Worm (Caenorhabditis elegans): ENCODE measurements around the gene F48G7.5.

The F48G7.5 gene

DNA sequence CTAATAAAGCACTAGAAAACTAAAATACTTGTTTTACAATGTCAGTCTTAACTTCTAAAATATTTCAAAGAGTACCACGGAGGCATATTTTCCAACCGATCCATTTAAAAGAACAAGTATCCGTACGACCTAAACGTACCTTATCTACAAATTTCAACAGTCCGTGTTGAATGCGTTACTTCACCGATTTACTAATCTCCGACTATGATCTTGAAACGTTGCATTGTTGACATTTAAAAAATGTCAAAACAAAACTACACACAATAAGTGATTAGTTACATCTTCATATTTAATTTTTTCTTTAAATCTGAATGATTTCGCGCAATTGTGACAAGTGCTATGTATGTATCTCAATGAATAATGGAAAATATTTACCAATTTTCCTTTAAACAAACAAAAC lies 24.9 kb downstream of the F48G7.5 start:
- TF ChIP-seq ceh-36 (tag; optimal IDR thresholded peaks at IDR 0.05) (no peak), tbx-37 (GFP tag; conservative IDR thresholded peaks at IDR 0.05) (no peak), hmbx-1 (tag; optimal IDR thresholded peaks at IDR 0.05) (no peak), scrt-1 (GFP tag; IDR thresholded peaks at IDR 0.05) (no peak), F13C5.2 (tag; optimal IDR thresholded peaks at IDR 0.05) (no peak), sea-1 (GFP tag; conservative IDR thresholded peaks at IDR 0.05) (no peak), tbx-11 (GFP tag; IDR thresholded peaks at IDR 0.05) (no peak), ceh-13 (GFP tag; optimal IDR thresholded peaks at IDR 0.05) (no peak), flt-1 (GFP tag; IDR thresholded peaks at IDR 0.05) (no peak), tra-4 (tag; optimal IDR thresholded peaks at IDR 0.05) (no peak), hmg-4 (GFP tag; optimal IDR thresholded peaks at IDR 0.05) (no peak), ets-7 (tag; optimal IDR thresholded peaks at IDR 0.05) (no peak), aly-1 (tag; optimal IDR thresholded peaks at IDR 0.05) (no peak), B0310.2 (tag; optimal IDR thresholded peaks at IDR 0.05) (no peak), hnd-1 (tag; optimal IDR thresholded peaks at IDR 0.05) (no peak), pes-1 (GFP tag; IDR thresholded peaks at IDR 0.05) (no peak)

DNA sequence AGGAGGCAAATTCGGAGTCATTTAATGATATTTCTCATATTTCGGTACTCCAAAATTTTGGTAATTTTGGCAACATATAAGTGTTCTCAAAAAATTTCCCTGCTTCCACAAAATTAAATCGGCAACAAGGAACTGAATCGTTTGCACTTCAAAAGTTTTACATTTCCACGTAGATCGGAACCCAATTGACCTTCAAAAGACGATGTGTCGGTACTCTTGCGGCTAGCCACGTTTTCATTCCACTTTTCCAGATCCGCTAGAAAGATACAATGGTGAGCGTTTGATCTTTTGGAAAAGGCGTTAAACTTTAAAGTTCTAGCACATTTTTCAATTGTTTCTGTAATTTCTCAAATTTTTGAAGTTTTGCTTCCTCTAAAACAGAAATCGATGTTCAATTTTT lies 25.8 kb downstream of the F48G7.5 start:
- TF ChIP-seq B0310.2 (tag; optimal IDR thresholded peaks at IDR 0.05) = no peak
- no peak for TF ChIP-seq tbx-11 (GFP tag; IDR thresholded peaks at IDR 0.05)
- no peak for TF ChIP-seq aly-1 (tag; optimal IDR thresholded peaks at IDR 0.05)
- no peak for TF ChIP-seq ceh-13 (GFP tag; optimal IDR thresholded peaks at IDR 0.05)
- TF ChIP-seq tra-4 (tag; optimal IDR thresholded peaks at IDR 0.05) = no peak
- no peak for TF ChIP-seq scrt-1 (GFP tag; IDR thresholded peaks at IDR 0.05)
- TF ChIP-seq hnd-1 (tag; optimal IDR thresholded peaks at IDR 0.05) = no peak
- TF ChIP-seq ceh-36 (tag; optimal IDR thresholded peaks at IDR 0.05) = no peak
- TF ChIP-seq F13C5.2 (tag; optimal IDR thresholded peaks at IDR 0.05) = no peak
- no peak for TF ChIP-seq hmg-4 (GFP tag; optimal IDR thresholded peaks at IDR 0.05)
- TF ChIP-seq sea-1 (GFP tag; conservative IDR thresholded peaks at IDR 0.05) = no peak
- TF ChIP-seq tbx-37 (GFP tag; conservative IDR thresholded peaks at IDR 0.05) = no peak
- TF ChIP-seq flt-1 (GFP tag; IDR thresholded peaks at IDR 0.05) = no peak
- no peak for TF ChIP-seq ama-1 (optimal IDR thresholded peaks at IDR 0.05)
- no peak for TF ChIP-seq hmbx-1 (tag; optimal IDR thresholded peaks at IDR 0.05)
- TF ChIP-seq ets-7 (tag; optimal IDR thresholded peaks at IDR 0.05) = no peak
- no peak for TF ChIP-seq pes-1 (GFP tag; IDR thresholded peaks at IDR 0.05)

DNA sequence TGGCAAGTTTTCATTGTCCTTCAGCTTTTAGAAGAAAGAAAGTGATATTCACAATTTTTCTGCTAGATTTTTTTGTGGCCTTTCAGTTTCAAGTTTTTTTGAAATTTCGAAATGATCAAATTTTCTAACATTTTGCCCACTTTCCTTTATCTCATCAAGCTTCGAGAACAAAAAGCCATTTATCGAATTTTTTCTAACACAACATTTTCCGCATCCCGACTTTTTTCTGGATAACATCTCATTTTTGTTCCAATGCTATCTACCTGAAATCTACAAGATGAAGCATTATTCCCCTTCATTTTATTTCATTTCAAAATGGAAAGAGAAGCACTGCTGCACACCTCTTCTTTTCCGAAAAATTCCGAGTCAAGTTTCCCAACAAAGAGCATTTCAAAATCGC lies 29.8 kb downstream of the F48G7.5 start, which contains the start of gene ZK488.5:
TSS of gene ZK488.5 (plus strand) at position 301 of the 400 bp plus-strand sequence.
- TF ChIP-seq sea-1 (GFP tag; conservative IDR thresholded peaks at IDR 0.05) (no peak), hmbx-1 (tag; optimal IDR thresholded peaks at IDR 0.05) (no peak), hnd-1 (tag; optimal IDR thresholded peaks at IDR 0.05) (no peak)

DNA sequence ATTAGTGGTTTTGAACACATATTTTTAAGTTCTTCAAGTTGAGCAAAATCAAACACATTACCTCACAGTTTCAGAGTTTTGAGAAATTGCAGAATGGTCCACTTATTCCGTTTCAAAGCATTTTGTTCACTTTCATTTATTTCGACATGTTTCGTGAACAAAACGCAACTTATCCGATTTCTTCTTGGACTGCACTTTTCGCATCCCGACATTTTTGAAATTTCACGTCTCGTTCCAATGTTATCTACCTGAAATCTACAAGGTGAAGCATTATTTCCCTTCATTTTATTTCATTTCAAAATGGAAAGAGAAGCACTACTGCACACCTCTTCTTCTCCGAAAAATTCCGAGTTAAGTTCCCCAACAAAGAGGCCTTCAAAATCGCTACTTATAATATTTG lies 32.6 kb downstream of the F48G7.5 start, which contains the start of gene ZK488.6:
TSS of gene ZK488.6 (plus strand) at position 301 of the 400 bp plus-strand sequence.
- TF ChIP-seq scrt-1 (GFP tag; IDR thresholded peaks at IDR 0.05) = no peak
- no peak for TF ChIP-seq ceh-36 (tag; optimal IDR thresholded peaks at IDR 0.05)
- TF ChIP-seq tbx-11 (GFP tag; IDR thresholded peaks at IDR 0.05) = no peak
- no peak for TF ChIP-seq B0310.2 (tag; optimal IDR thresholded peaks at IDR 0.05)
- no peak for TF ChIP-seq hmg-4 (GFP tag; optimal IDR thresholded peaks at IDR 0.05)
- TF ChIP-seq hnd-1 (tag; optimal IDR thresholded peaks at IDR 0.05) = no peak
- TF ChIP-seq tbx-37 (GFP tag; conservative IDR thresholded peaks at IDR 0.05) = no peak
- no peak for TF ChIP-seq ceh-13 (GFP tag; optimal IDR thresholded peaks at IDR 0.05)
- no peak for TF ChIP-seq flt-1 (GFP tag; IDR thresholded peaks at IDR 0.05)
- no peak for TF ChIP-seq ets-7 (tag; optimal IDR thresholded peaks at IDR 0.05)
- no peak for TF ChIP-seq F13C5.2 (tag; optimal IDR thresholded peaks at IDR 0.05)
- TF ChIP-seq pes-1 (GFP tag; IDR thresholded peaks at IDR 0.05) = no peak
- TF ChIP-seq ama-1 (optimal IDR thresholded peaks at IDR 0.05) = no peak
- TF ChIP-seq hmbx-1 (tag; optimal IDR thresholded peaks at IDR 0.05) = no peak
- TF ChIP-seq sea-1 (GFP tag; conservative IDR thresholded peaks at IDR 0.05) = no peak
- no peak for TF ChIP-seq aly-1 (tag; optimal IDR thresholded peaks at IDR 0.05)
- TF ChIP-seq tra-4 (tag; optimal IDR thresholded peaks at IDR 0.05) = no peak

DNA sequence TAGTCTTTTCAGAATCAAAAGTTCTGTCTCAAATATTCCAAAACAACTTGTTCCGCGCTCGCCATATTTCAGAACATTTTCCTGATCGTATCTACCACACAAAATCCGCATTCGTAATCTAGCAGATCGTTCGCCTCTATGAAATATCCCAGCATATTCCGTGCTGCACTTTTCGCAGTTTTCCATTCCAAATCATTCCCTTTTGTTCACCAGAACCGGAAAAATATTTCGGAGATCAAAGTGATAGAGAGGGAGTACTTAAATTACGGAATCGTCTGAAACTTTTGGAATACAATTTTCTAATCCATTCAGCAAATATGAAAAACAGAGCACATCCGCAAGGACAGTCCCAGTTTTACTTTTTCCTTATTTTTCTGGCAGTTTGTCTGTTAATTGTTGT lies 34.9 kb downstream of the F48G7.5 start, which contains the start of gene K06H6.1:
TSS of gene K06H6.1 (plus strand) at position 301 of the 400 bp plus-strand sequence.
- no peak for TF ChIP-seq pes-1 (GFP tag; IDR thresholded peaks at IDR 0.05)
- TF ChIP-seq hmbx-1 (tag; optimal IDR thresholded peaks at IDR 0.05) = no peak
- TF ChIP-seq ceh-13 (GFP tag; optimal IDR thresholded peaks at IDR 0.05) = no peak
- TF ChIP-seq hmg-4 (GFP tag; optimal IDR thresholded peaks at IDR 0.05) = no peak
- no peak for TF ChIP-seq scrt-1 (GFP tag; IDR thresholded peaks at IDR 0.05)
- TF ChIP-seq ceh-36 (tag; optimal IDR thresholded peaks at IDR 0.05) = no peak
- TF ChIP-seq sea-1 (GFP tag; conservative IDR thresholded peaks at IDR 0.05) = no peak
- no peak for TF ChIP-seq ama-1 (optimal IDR thresholded peaks at IDR 0.05)
- no peak for TF ChIP-seq tbx-37 (GFP tag; conservative IDR thresholded peaks at IDR 0.05)
- TF ChIP-seq tbx-11 (GFP tag; IDR thresholded peaks at IDR 0.05) = no peak
- no peak for TF ChIP-seq ets-7 (tag; optimal IDR thresholded peaks at IDR 0.05)
- no peak for TF ChIP-seq hnd-1 (tag; optimal IDR thresholded peaks at IDR 0.05)
- TF ChIP-seq aly-1 (tag; optimal IDR thresholded peaks at IDR 0.05) = no peak

DNA sequence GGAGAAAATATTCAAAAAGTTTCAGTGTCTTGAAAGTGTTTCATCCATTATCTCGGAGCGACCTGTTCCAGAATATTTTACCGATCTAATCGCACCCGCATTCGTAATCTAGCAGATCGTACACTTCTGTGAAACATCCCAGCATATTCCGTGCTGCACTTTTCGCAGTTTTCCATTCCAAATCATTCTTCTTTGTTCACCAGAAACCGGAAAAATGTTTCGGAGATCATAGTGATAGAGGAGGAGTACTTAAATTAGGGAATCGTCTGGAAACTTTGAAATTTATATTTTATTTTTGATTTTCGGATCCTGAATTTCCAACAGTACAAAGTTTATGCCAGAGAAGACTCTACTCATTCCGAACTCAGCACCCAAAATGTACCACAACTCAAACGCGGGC lies 37.3 kb downstream of the F48G7.5 start, which contains the start of gene K06H6.2:
TSS of gene K06H6.2 (plus strand) at position 301 of the 400 bp plus-strand sequence.
- no peak for TF ChIP-seq scrt-1 (GFP tag; IDR thresholded peaks at IDR 0.05)
- no peak for TF ChIP-seq flt-1 (GFP tag; IDR thresholded peaks at IDR 0.05)
- TF ChIP-seq pes-1 (GFP tag; IDR thresholded peaks at IDR 0.05) = no peak
- no peak for TF ChIP-seq hmbx-1 (tag; optimal IDR thresholded peaks at IDR 0.05)
- no peak for TF ChIP-seq sea-1 (GFP tag; conservative IDR thresholded peaks at IDR 0.05)
- TF ChIP-seq tbx-11 (GFP tag; IDR thresholded peaks at IDR 0.05) = no peak
- no peak for TF ChIP-seq tra-4 (tag; optimal IDR thresholded peaks at IDR 0.05)
- no peak for TF ChIP-seq hmg-4 (GFP tag; optimal IDR thresholded peaks at IDR 0.05)
- TF ChIP-seq hnd-1 (tag; optimal IDR thresholded peaks at IDR 0.05) = no peak
- no peak for TF ChIP-seq F13C5.2 (tag; optimal IDR thresholded peaks at IDR 0.05)
- TF ChIP-seq ceh-36 (tag; optimal IDR thresholded peaks at IDR 0.05) = no peak
- TF ChIP-seq tbx-37 (GFP tag; conservative IDR thresholded peaks at IDR 0.05) = no peak
- no peak for TF ChIP-seq aly-1 (tag; optimal IDR thresholded peaks at IDR 0.05)

DNA sequence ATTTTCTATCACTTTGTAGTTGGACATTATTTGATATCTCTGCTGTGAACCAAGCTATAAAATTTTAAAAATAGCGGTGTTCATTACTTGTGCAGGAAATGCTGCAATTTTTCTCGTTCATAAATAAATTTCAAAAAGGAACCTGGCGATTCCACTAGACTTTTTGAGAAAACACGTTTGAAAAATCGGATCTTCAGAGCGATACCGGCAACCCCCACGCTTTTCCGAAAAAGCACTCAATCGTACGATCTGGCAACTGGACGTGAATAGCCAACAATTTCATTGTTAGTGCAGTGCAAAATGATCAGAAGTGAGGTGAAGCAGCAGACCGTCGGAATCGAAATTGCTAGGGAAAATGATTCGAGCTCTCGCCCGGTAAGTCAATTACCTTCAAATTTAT lies 41.1 kb downstream of the F48G7.5 start, which contains the start of gene nstp-7:
TSS of gene nstp-7 (plus strand) at position 301 of the 400 bp plus-strand sequence.
- no peak for TF ChIP-seq scrt-1 (GFP tag; IDR thresholded peaks at IDR 0.05)
- TF ChIP-seq tbx-37 (GFP tag; conservative IDR thresholded peaks at IDR 0.05) = no peak
- TF ChIP-seq ceh-36 (tag; optimal IDR thresholded peaks at IDR 0.05) = no peak
